Worm (Caenorhabditis elegans) whole organism, young adult: ENCODE results near the gene tbx-32.
A peak's percentile ranks its signal among the peaks of the same experiment; 100 is the strongest.

Experiments used
- B0019.2 ChIP-seq: fragments of 200-800 bp; sonication (Bioruptor generic); conservative IDR thresholded peaks from 2 replicates; pipeline ENCODE4 v1.3.6; 2022; ENCODE audit warnings: missing genetic modification reagents, missing genetic modification characterization, missing compliant biosample characterization
- B0336.3 ChIP-seq: fragments of 200-800 bp; sonication (Bioruptor generic); IDR thresholded peaks from 2 replicates; pipeline ENCODE4 v1.3.6; 2022; ENCODE audit warnings: missing genetic modification characterization, missing compliant biosample characterization
- C17E4.6 ChIP-seq: fragments of 200-800 bp; sonication (Bioruptor generic); IDR thresholded peaks from 2 replicates; pipeline ENCODE4 v1.3.6; 2022; ENCODE audit warnings: missing genetic modification reagents, missing genetic modification characterization, missing compliant biosample characterization
- F10E7.11 ChIP-seq: sonication (generic microtip); optimal IDR thresholded peaks from 2 replicates; lab custom pipeline; 2017; ENCODE audit warnings: mild to moderate bottlenecking, missing genetic modification characterization, moderate library complexity, missing compliant biosample characterization
- F33H1.4 ChIP-seq: fragments of 200-800 bp; sonication (Bioruptor generic); IDR thresholded peaks from 2 replicates; pipeline ENCODE4 v1.3.6; 2022; ENCODE audit warnings: missing genetic modification reagents, missing genetic modification characterization, missing compliant biosample characterization
- F39B2.1 ChIP-seq: fragments of 200-800 bp; sonication (Bioruptor generic); IDR thresholded peaks from 2 replicates; pipeline ENCODE4 v1.3.6; 2022; ENCODE audit warnings: missing genetic modification reagents, missing genetic modification characterization, missing compliant biosample characterization
- F57A8.1 ChIP-seq: fragments of 200-800 bp; sonication (Bioruptor generic); optimal IDR thresholded peaks from 2 replicates; lab custom pipeline; 2018; ENCODE audit warnings: mild to moderate bottlenecking, missing genetic modification characterization, moderate library complexity, missing compliant biosample characterization
- F57C9.4 ChIP-seq: sonication (generic microtip); optimal IDR thresholded peaks from 2 replicates; lab custom pipeline; 2017; ENCODE audit warnings: mild to moderate bottlenecking, missing genetic modification characterization, missing compliant biosample characterization
- Y53F4B.3 ChIP-seq: fragments of 200-800 bp; sonication (Bioruptor generic); IDR thresholded peaks from 2 replicates; pipeline ENCODE4 v1.3.6; 2022; ENCODE audit warnings: missing genetic modification reagents, missing genetic modification characterization, missing compliant biosample characterization
- Y95B8A.8 ChIP-seq: fragments of 200-800 bp; sonication (Bioruptor generic); IDR thresholded peaks from 2 replicates; pipeline ENCODE4 v1.3.6; 2022; ENCODE audit warnings: missing genetic modification reagents, missing genetic modification characterization, missing compliant biosample characterization
- akir-1 ChIP-seq: fragments of 200-800 bp; sonication (Bioruptor generic); optimal IDR thresholded peaks from 2 replicates; lab custom pipeline; 2018; ENCODE audit warnings: mild to moderate bottlenecking, missing genetic modification characterization, moderate library complexity, missing compliant biosample characterization
- aptf-2 ChIP-seq: fragments of 200-800 bp; sonication (Bioruptor generic); conservative IDR thresholded peaks from 2 replicates; pipeline ENCODE4 v1.3.6; 2022; ENCODE audit warnings: missing genetic modification reagents, missing genetic modification characterization, missing compliant biosample characterization
- atf-7 ChIP-seq: sonication (generic microtip); optimal IDR thresholded peaks from 2 replicates; lab custom pipeline; 2017; ENCODE audit warnings: mild to moderate bottlenecking, missing genetic modification characterization, missing compliant biosample characterization
- cebp-1 ChIP-seq, 2 experiments: fragments of 200-800 bp in 1 of 2; sonication (Bioruptor generic) in 1 of 2; sonication (generic microtip) in 1 of 2; IDR thresholded peaks in 1 of 2; optimal IDR thresholded peaks in 1 of 2; 2 replicates each; pipeline versions ENCODE4 v1.3.6 to Lab custom; 2017 to 2022; ENCODE audit warnings: missing compliant biosample characterization in 2 of 2, missing genetic modification characterization in 2 of 2, mild to moderate bottlenecking in 1 of 2, missing genetic modification reagents in 1 of 2, moderate library complexity in 1 of 2
- ceh-100 ChIP-seq: fragments of 200-800 bp; sonication (Bioruptor generic); IDR thresholded peaks from 2 replicates; pipeline ENCODE4 v1.3.6; 2022; ENCODE audit warnings: missing genetic modification reagents, missing genetic modification characterization, missing compliant biosample characterization
- ceh-27 ChIP-seq: fragments of 200-800 bp; sonication (Bioruptor generic); optimal IDR thresholded peaks from 2 replicates; lab custom pipeline; 2018; ENCODE audit warnings: mild to moderate bottlenecking, missing genetic modification characterization, moderate library complexity, missing compliant biosample characterization
- ceh-58 ChIP-seq: fragments of 200-800 bp; sonication (Bioruptor generic); IDR thresholded peaks from 2 replicates; pipeline ENCODE4 v1.3.6; 2022; ENCODE audit warnings: missing genetic modification characterization, missing compliant biosample characterization
- ceh-91 ChIP-seq: fragments of 200-800 bp; sonication (Bioruptor generic); IDR thresholded peaks from 2 replicates; pipeline ENCODE4 v1.3.6; 2022; ENCODE audit warnings: missing genetic modification reagents, missing genetic modification characterization, missing compliant biosample characterization
- die-1 ChIP-seq: sonication (generic microtip); optimal IDR thresholded peaks from 2 replicates; lab custom pipeline; 2016; ENCODE audit warnings: missing genotype, mild to moderate bottlenecking, missing genetic modification characterization, missing compliant biosample characterization
- dox-1 ChIP-seq: fragments of 200-800 bp; sonication (Bioruptor generic); IDR thresholded peaks from 2 replicates; pipeline ENCODE4 v1.3.6; 2022; ENCODE audit warnings: missing genetic modification reagents, missing genetic modification characterization, missing compliant biosample characterization
- dpl-1 ChIP-seq: fragments of 150-350 bp; optimal IDR thresholded peaks from 2 replicates; lab custom pipeline; 2014; ENCODE audit warnings: missing biosample characterization, missing genetic modification reagents, missing genetic modification characterization
- fkh-3 ChIP-seq: sonication (generic microtip); optimal IDR thresholded peaks from 2 replicates; lab custom pipeline; 2016; ENCODE audit warnings: mild to moderate bottlenecking, missing genetic modification characterization, missing compliant biosample characterization
- hlh-12 ChIP-seq: sonication (generic microtip); optimal IDR thresholded peaks from 2 replicates; lab custom pipeline; 2016; ENCODE audit warnings: missing genetic modification characterization, missing compliant biosample characterization
- hlh-26 ChIP-seq: fragments of 200-800 bp; sonication (Bioruptor generic); conservative IDR thresholded peaks from 2 replicates; pipeline ENCODE4 v1.3.6; 2022; ENCODE audit warnings: missing genetic modification reagents, missing genetic modification characterization, missing compliant biosample characterization
- lag-1 ChIP-seq: fragments of 200-800 bp; sonication (Bioruptor generic); IDR thresholded peaks from 2 replicates; pipeline ENCODE4 v1.3.6; 2022; ENCODE audit warnings: missing genetic modification reagents, missing genetic modification characterization, missing compliant biosample characterization
- lin-54 ChIP-seq: fragments of 200-800 bp; sonication (Bioruptor generic); optimal IDR thresholded peaks from 2 replicates; lab custom pipeline; 2018; ENCODE audit warnings: mild to moderate bottlenecking, missing genetic modification characterization, missing compliant biosample characterization
- madf-10 ChIP-seq: sonication (generic microtip); optimal IDR thresholded peaks from 2 replicates; lab custom pipeline; 2016; ENCODE audit warnings: mild to moderate bottlenecking, missing genetic modification characterization, missing compliant biosample characterization
- madf-6 ChIP-seq: fragments of 200-800 bp; sonication (Bioruptor generic); IDR thresholded peaks from 2 replicates; pipeline ENCODE4 v1.3.6; 2022; ENCODE audit warnings: missing genetic modification reagents, missing genetic modification characterization, missing compliant biosample characterization
- mel-28 ChIP-seq: sonication (generic microtip); optimal IDR thresholded peaks from 2 replicates; lab custom pipeline; 2016; ENCODE audit warnings: borderline replicate concordance, mild to moderate bottlenecking, missing genetic modification characterization, missing compliant biosample characterization
- mxl-1 ChIP-seq: sonication (generic microtip); optimal IDR thresholded peaks from 2 replicates; lab custom pipeline; 2016; ENCODE audit warnings: missing genetic modification characterization, missing compliant biosample characterization
- nhr-120 ChIP-seq: fragments of 200-800 bp; sonication (Bioruptor generic); IDR thresholded peaks from 2 replicates; pipeline ENCODE4 v1.3.6; 2022; ENCODE audit warnings: missing genetic modification characterization, missing compliant biosample characterization
- nhr-179 ChIP-seq: sonication (generic microtip); optimal IDR thresholded peaks from 2 replicates; lab custom pipeline; 2016; ENCODE audit warnings: mild to moderate bottlenecking, missing genetic modification characterization, missing compliant biosample characterization
- nhr-90 ChIP-seq: sonication (generic microtip); optimal IDR thresholded peaks from 2 replicates; lab custom pipeline; 2016; ENCODE audit warnings: missing genotype, mild to moderate bottlenecking, missing genetic modification characterization, missing compliant biosample characterization
- pha-4 ChIP-seq: fragments of 150-350 bp; sonication (generic microtip); optimal IDR thresholded peaks from 2 replicates; lab custom pipeline; 2014; ENCODE audit warnings: missing biosample characterization, missing genetic modification reagents, missing genetic modification characterization
- rcor-1 ChIP-seq: fragments of 200-800 bp; sonication (Bioruptor generic); IDR thresholded peaks from 2 replicates; pipeline ENCODE4 v1.3.6; 2022; ENCODE audit warnings: missing genetic modification reagents, missing genetic modification characterization, missing compliant biosample characterization
- rec-8 ChIP-seq, 2 experiments: sonication (generic microtip); optimal IDR thresholded peaks; 2 replicates each; lab custom pipeline; 2016; ENCODE audit warnings: mild to moderate bottlenecking in 2 of 2, missing genetic modification characterization in 2 of 2, missing genetic modification reagents in 2 of 2, missing genotype in 2 of 2, missing biosample characterization in 1 of 2, missing compliant biosample characterization in 1 of 2, moderate library complexity in 1 of 2
- tbp1 ChIP-seq: fragments of 200-800 bp; sonication (Bioruptor generic); optimal IDR thresholded peaks from 2 replicates; lab custom pipeline; 2018; ENCODE audit warnings: mild to moderate bottlenecking, missing genetic modification characterization, missing compliant biosample characterization
- tbx-9 ChIP-seq: sonication (generic microtip); optimal IDR thresholded peaks from 2 replicates; lab custom pipeline; 2016; ENCODE audit warnings: borderline replicate concordance, missing genetic modification characterization, inconsistent platforms, missing compliant biosample characterization
- xnd-1 ChIP-seq: sonication (generic microtip); optimal IDR thresholded peaks from 2 replicates; lab custom pipeline; 2016; ENCODE audit warnings: missing genotype, missing genetic modification reagents, missing genetic modification characterization, missing compliant biosample characterization
- ztf-18 ChIP-seq: sonication (generic microtip); optimal IDR thresholded peaks from 2 replicates; lab custom pipeline; 2016; ENCODE audit warnings: missing genotype, mild to moderate bottlenecking, missing genetic modification characterization, missing compliant biosample characterization
- ztf-25 ChIP-seq: fragments of 200-800 bp; sonication (Bioruptor generic); IDR thresholded peaks from 2 replicates; pipeline ENCODE4 v1.3.6; 2022; ENCODE audit warnings: missing genetic modification reagents, missing genetic modification characterization, missing compliant biosample characterization
- ztf-28 ChIP-seq: fragments of 200-800 bp; sonication (Bioruptor generic); IDR thresholded peaks from 2 replicates; pipeline ENCODE4 v1.3.6; 2022; ENCODE audit warnings: missing genetic modification reagents, missing genetic modification characterization, missing compliant biosample characterization

Gene tbx-32

DNA sequence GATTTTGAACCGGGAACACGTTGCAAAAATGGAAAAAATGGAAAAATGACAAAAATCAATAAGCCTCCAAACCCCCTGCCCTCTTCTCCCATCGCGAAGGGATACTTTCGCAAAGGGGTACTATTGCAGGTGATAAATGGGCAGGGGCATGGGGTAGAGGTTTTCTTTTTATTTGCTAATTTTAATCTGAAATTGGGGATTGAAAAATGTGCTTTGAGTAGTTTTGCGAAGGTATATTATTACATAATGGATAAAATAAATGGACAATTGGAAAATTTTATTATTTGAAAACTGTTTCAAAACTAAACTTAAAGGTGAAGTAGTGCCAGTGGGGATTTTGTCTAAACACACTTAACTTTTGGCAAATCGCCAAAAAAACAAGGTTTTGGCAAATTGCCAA is 28.3 kb upstream of the tbx-32 start (continued):
- TF ChIP-seq die-1 (tag; lab: Kevin White, UChicago) (peak; percentile 58), nhr-90 (tag; lab: Kevin White, UChicago) (peak; percentile 93), ceh-27 (GFP tag; lab: Kevin White, UChicago) (peak; percentile 98), nhr-120 (GFP tag; lab: Robert Waterston, UW) (0 out of 2 replicates have a peak, but pooled peaks have one; percentile 86), pha-4 (tag; lab: Kevin White, UChicago) (peak; percentile 93), hlh-12 (tag; lab: Kevin White, UChicago) (peak; percentile 65), lag-1 (GFP tag; lab: Robert Waterston, UW) (peak; percentile 91; the same call in 1 of the 2 replicates), F10E7.11 (tag; lab: Kevin White, UChicago) (peak; percentile 96), aptf-2 (GFP tag; lab: Robert Waterston, UW) (no peak), mxl-1 (peak; percentile 17), ceh-100 (peak; percentile 61), dpl-1 (GFP tag; lab: Kevin White, UChicago) (no peak), mel-28 (tag; lab: Kevin White, UChicago) (peak; percentile 58), madf-10 (tag; lab: Kevin White, UChicago) (peak; percentile 96), dox-1 (peak; percentile 98), xnd-1 (tag; lab: Kevin White, UChicago) (no peak), hlh-26 (GFP tag; lab: Robert Waterston, UW) (no peak), ceh-91 (GFP tag; lab: Robert Waterston, UW) (no peak), ztf-28 (0 out of 2 replicates have a peak, but pooled peaks have one; percentile 15), rec-8 (tag; optimal IDR thresholded peaks at IDR 0.05; lab: Kevin White, UChicago) (peak in 1 of 2 experiments; percentile 44), F57C9.4 (tag; lab: Kevin White, UChicago) (peak; percentile 35), B0019.2 (no peak), tbp1 (GFP tag; lab: Kevin White, UChicago) (peak; percentile 79), C17E4.6 (GFP tag; lab: Robert Waterston, UW) (peak; percentile 76), lin-54 (GFP tag; lab: Kevin White, UChicago) (peak; percentile 90), Y95B8A.8 (peak; percentile 54; the same call in 1 of the 2 replicates), B0336.3 (peak; percentile 99), rcor-1 (peak; percentile 96), nhr-179 (peak; percentile 47), cebp-1 (GFP tag; IDR thresholded peaks at IDR 0.05; lab: Robert Waterston, UW) (peak; percentile 49), cebp-1 (tag; optimal IDR thresholded peaks at IDR 0.05; lab: Kevin White, UChicago) (peak; percentile 97), F57A8.1 (GFP tag; lab: Kevin White, UChicago) (peak; percentile 67), ztf-18 (peak; percentile 69)

ce11 chrX:1627837-1628236 is 27.5 kb upstream of the tbx-32 start, which contains the start of gene fbxb-58:
Gene fbxb-58, plus strand, starts transcription at chrX:1628137.
- TF ChIP-seq F33H1.4 (GFP tag; lab: Robert Waterston, UW) (no peak), fkh-3 (tag; lab: Kevin White, UChicago) (no peak), Y95B8A.8 (no peak), madf-6 (GFP tag; lab: Robert Waterston, UW) (no peak), ceh-58 (GFP tag; lab: Robert Waterston, UW) (no peak), akir-1 (GFP tag; lab: Kevin White, UChicago) (no peak), aptf-2 (GFP tag; lab: Robert Waterston, UW) (no peak), tbx-9 (no peak), atf-7 (tag; lab: Kevin White, UChicago) (no peak), Y53F4B.3 (GFP tag; lab: Robert Waterston, UW) (no peak), ztf-25 (GFP tag; lab: Robert Waterston, UW) (no peak), F39B2.1 (GFP tag; lab: Robert Waterston, UW) (no peak)
